Worm (Caenorhabditis elegans) whole organism, mixed stage, embryonic: ENCODE data around the gene F48G7.10.

Experiments
- bed-3 ChIP-seq: fragments of 200-800 bp; sonication (Bioruptor generic); optimal IDR thresholded peaks from 3 replicates; lab custom pipeline; 2018; ENCODE audit warnings: mild to moderate bottlenecking, missing genetic modification characterization, moderate library complexity, missing compliant biosample characterization
- blmp-1 ChIP-seq: fragments of 150-350 bp; optimal IDR thresholded peaks from 2 replicates; lab custom pipeline; 2014; ENCODE audit warnings: missing biosample characterization, missing genetic modification characterization
- ceh-39 ChIP-seq: fragments of 150-350 bp; optimal IDR thresholded peaks from 2 replicates; lab custom pipeline; 2014; ENCODE audit warnings: missing biosample characterization, missing genetic modification characterization
- ceh-43 ChIP-seq: fragments of 200-800 bp; sonication (Bioruptor generic); optimal IDR thresholded peaks from 2 replicates; lab custom pipeline; 2018; ENCODE audit warnings: mild to moderate bottlenecking, missing genetic modification characterization, moderate library complexity, missing compliant biosample characterization
- ceh-83 ChIP-seq: fragments of 200-800 bp; sonication (Bioruptor generic); optimal IDR thresholded peaks from 2 replicates; lab custom pipeline; 2018; ENCODE audit warnings: mild to moderate bottlenecking, missing genetic modification characterization, missing compliant biosample characterization
- ces-1 ChIP-seq: fragments of 150-350 bp; optimal IDR thresholded peaks from 2 replicates; lab custom pipeline; 2014; ENCODE audit warnings: missing biosample characterization, missing genetic modification reagents, missing genetic modification characterization
- cnd-1 ChIP-seq: fragments of 200-800 bp; sonication (Bioruptor generic); optimal IDR thresholded peaks from 2 replicates; lab custom pipeline; 2018; ENCODE audit warnings: mild to moderate bottlenecking, missing genetic modification characterization, missing compliant biosample characterization
- drap-1 ChIP-seq: fragments of 200-800 bp; sonication (Bioruptor generic); optimal IDR thresholded peaks from 3 replicates; lab custom pipeline; 2018; ENCODE audit warnings: mild to moderate bottlenecking, missing genetic modification characterization, missing compliant biosample characterization
- elt-1 ChIP-seq: sonication (generic microtip); optimal IDR thresholded peaks from 2 replicates; lab custom pipeline; 2017; ENCODE audit warnings: missing genetic modification characterization, mild to moderate bottlenecking, missing compliant biosample characterization, antibody characterized with exemption, moderate library complexity, borderline replicate concordance; ENCODE audit not compliant: insufficient read depth
- elt-3 ChIP-seq: fragments of 150-350 bp; optimal IDR thresholded peaks from 2 replicates; lab custom pipeline; 2014; ENCODE audit warnings: missing biosample characterization, missing genetic modification characterization
- flh-1 ChIP-seq: fragments of 200-800 bp; sonication (Bioruptor generic); optimal IDR thresholded peaks from 2 replicates; lab custom pipeline; 2018; ENCODE audit warnings: mild to moderate bottlenecking, missing genetic modification characterization, moderate library complexity, missing compliant biosample characterization
- ham-2 ChIP-seq: fragments of 200-800 bp; sonication (Bioruptor generic); optimal IDR thresholded peaks from 2 replicates; lab custom pipeline; 2018; ENCODE audit warnings: mild to moderate bottlenecking, missing genetic modification characterization, missing compliant biosample characterization
- lin-13 ChIP-seq: fragments of 150-350 bp; optimal IDR thresholded peaks from 2 replicates; lab custom pipeline; 2014; ENCODE audit warnings: missing biosample characterization, missing genetic modification characterization
- lin-32 ChIP-seq: fragments of 200-800 bp; sonication (Bioruptor generic); optimal IDR thresholded peaks from 2 replicates; lab custom pipeline; 2018; ENCODE audit warnings: mild to moderate bottlenecking, missing genetic modification characterization, missing compliant biosample characterization
- mep-1 ChIP-seq: fragments of 150-350 bp; optimal IDR thresholded peaks from 2 replicates; lab custom pipeline; 2017; ENCODE audit warnings: missing biosample characterization, missing genetic modification reagents, missing genetic modification characterization, inconsistent platforms
- mls-2 ChIP-seq: sonication (generic microtip); optimal IDR thresholded peaks from 2 replicates; lab custom pipeline; 2016; ENCODE audit warnings: mild to moderate bottlenecking, missing genetic modification characterization, moderate library complexity, missing compliant biosample characterization
- nhr-12 ChIP-seq: fragments of 150-350 bp; optimal IDR thresholded peaks from 2 replicates; lab custom pipeline; 2014; ENCODE audit warnings: missing biosample characterization, missing genetic modification characterization
- nhr-2 ChIP-seq: fragments of 150-350 bp; optimal IDR thresholded peaks from 2 replicates; lab custom pipeline; 2014; ENCODE audit warnings: missing biosample characterization, missing genetic modification characterization
- nhr-237 ChIP-seq: fragments of 150-350 bp; optimal IDR thresholded peaks from 2 replicates; lab custom pipeline; 2014; ENCODE audit warnings: missing biosample characterization, missing genetic modification characterization
- nhr-28 ChIP-seq: fragments of 150-350 bp; optimal IDR thresholded peaks from 2 replicates; lab custom pipeline; 2014; ENCODE audit warnings: missing biosample characterization, missing genetic modification characterization
- nhr-76 ChIP-seq: sonication (generic microtip); optimal IDR thresholded peaks from 2 replicates; lab custom pipeline; 2017; ENCODE audit warnings: missing biosample characterization, missing genetic modification characterization
- pha-4 ChIP-seq: fragments of 150-350 bp; optimal IDR thresholded peaks from 2 replicates; lab custom pipeline; 2018; ENCODE audit warnings: missing biosample characterization, missing genetic modification reagents, missing genetic modification characterization
- sem-2 ChIP-seq: fragments of 200-800 bp; sonication (Bioruptor generic); optimal IDR thresholded peaks from 2 replicates; lab custom pipeline; 2018; ENCODE audit warnings: mild to moderate bottlenecking, missing genetic modification characterization, missing compliant biosample characterization
- snpc-4 ChIP-seq: fragments of 150-350 bp; optimal IDR thresholded peaks from 2 replicates; lab custom pipeline; 2014; ENCODE audit warnings: missing biosample characterization, missing genetic modification characterization
- sptf-1 ChIP-seq: sonication (generic microtip); optimal IDR thresholded peaks from 2 replicates; lab custom pipeline; 2017; ENCODE audit warnings: mild to moderate bottlenecking, missing genetic modification characterization, moderate library complexity, missing compliant biosample characterization
- tbx-8 ChIP-seq: fragments of 200-800 bp; sonication (Bioruptor generic); optimal IDR thresholded peaks from 2 replicates; lab custom pipeline; 2018; ENCODE audit warnings: mild to moderate bottlenecking, missing genetic modification characterization, moderate library complexity, missing compliant biosample characterization
- unc-120 ChIP-seq: sonication (generic microtip); optimal IDR thresholded peaks from 2 replicates; lab custom pipeline; 2017; ENCODE audit warnings: missing genetic modification characterization, missing compliant biosample characterization; ENCODE audit not compliant: poor library complexity, severe bottlenecking
- unc-39 ChIP-seq: fragments of 150-350 bp; optimal IDR thresholded peaks from 2 replicates; lab custom pipeline; 2014; ENCODE audit warnings: missing biosample characterization, missing genetic modification characterization
- unc-62 ChIP-seq: fragments of 150-350 bp; optimal IDR thresholded peaks from 2 replicates; lab custom pipeline; 2014; ENCODE audit warnings: missing biosample characterization, missing genetic modification reagents, missing genetic modification characterization
- zip-8 ChIP-seq: fragments of 150-350 bp; optimal IDR thresholded peaks from 2 replicates; lab custom pipeline; 2014; ENCODE audit warnings: missing biosample characterization, missing genetic modification characterization
- ztf-11 ChIP-seq: fragments of 150-350 bp; optimal IDR thresholded peaks from 2 replicates; lab custom pipeline; 2014; ENCODE audit warnings: missing biosample characterization, missing genetic modification characterization

Gene F48G7.10

DNA sequence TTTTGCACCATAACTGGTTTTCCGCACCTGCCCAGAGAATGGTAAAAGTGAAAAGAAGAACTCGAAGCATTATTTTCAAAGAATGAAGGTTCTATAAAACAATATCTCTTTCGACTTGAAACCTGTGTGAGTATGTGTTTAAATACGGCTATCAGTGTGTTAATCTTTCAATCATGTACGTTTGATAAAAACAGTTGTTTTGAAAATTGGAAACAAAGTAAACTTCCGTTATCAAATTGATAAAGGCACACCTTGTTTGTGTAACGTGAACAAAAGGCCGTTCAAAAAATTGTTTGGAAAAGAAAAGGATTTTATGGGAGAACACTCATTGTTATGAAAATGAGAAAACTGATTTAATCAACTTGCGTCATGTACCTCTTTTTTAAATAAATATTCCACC is 8.4 kb downstream of the F48G7.10 start, which contains the start of gene F48G7.7:
TSS of gene F48G7.7 (minus strand) at position 101 of the 400 bp plus-strand sequence.
- TF ChIP-seq drap-1 (GFP tag; lab: Kevin White, UChicago) (no peak), sem-2 (no peak), tbx-8 (no peak), zip-8 (tag; lab: Kevin White, UChicago) (no peak), cnd-1 (tag; lab: Kevin White, UChicago) (no peak), nhr-28 (tag; lab: Kevin White, UChicago) (no peak)

DNA sequence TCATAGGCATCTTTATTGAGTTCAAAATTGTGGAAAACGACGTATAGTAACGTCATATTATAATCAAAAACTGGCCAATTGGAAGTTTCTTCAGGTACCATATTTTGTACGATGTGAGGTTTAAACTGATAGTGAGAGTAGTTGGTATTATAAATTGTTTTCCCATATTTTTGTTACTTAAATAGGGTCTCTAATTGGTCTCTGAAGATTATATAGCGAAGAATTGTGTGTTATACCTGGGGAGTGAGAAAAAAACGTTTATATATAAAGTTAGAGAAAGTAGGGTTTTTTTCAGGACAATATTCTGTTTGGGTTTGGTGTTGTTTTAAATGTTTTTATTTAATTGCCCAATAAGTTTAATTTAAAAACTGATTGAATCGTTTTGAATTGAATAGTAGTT is 9.8 kb downstream of the F48G7.10 start, which contains the start of gene srt-17:
TSS of gene srt-17 (minus strand) at position 101 of the 400 bp plus-strand sequence.
- TF ChIP-seq sem-2 (no peak), zip-8 (tag; lab: Kevin White, UChicago) (no peak), elt-1 (no peak), ceh-43 (no peak), ztf-11 (no peak), bed-3 (no peak), tbx-8 (no peak), snpc-4 (tag; lab: Kevin White, UChicago) (no peak), lin-32 (no peak), flh-1 (no peak), nhr-12 (tag; lab: Kevin White, UChicago) (no peak), drap-1 (GFP tag; lab: Kevin White, UChicago) (no peak), lin-13 (no peak), ces-1 (GFP tag; lab: Kevin White, UChicago) (no peak), elt-3 (no peak), cnd-1 (tag; lab: Kevin White, UChicago) (no peak), nhr-237 (tag; lab: Kevin White, UChicago) (no peak), blmp-1 (tag; lab: Kevin White, UChicago) (no peak)

- TF ChIP-seq lin-13 (no peak), lin-32 (no peak), flh-1 (no peak), sptf-1 (tag; lab: Kevin White, UChicago) (no peak), mep-1 (tag; lab: Kevin White, UChicago) (no peak), nhr-76 (tag; lab: Kevin White, UChicago) (no peak), nhr-2 (tag; lab: Kevin White, UChicago) (no peak), nhr-237 (tag; lab: Kevin White, UChicago) (no peak), tbx-8 (no peak), ztf-11 (no peak), elt-1 (no peak), unc-120 (no peak), mls-2 (tag; lab: Kevin White, UChicago) (no peak), nhr-28 (tag; lab: Kevin White, UChicago) (no peak)
These were observed 11.9 kb downstream of the F48G7.10 start, which contains the start of gene F48G7.5 for ce11 chrV:622902-623301. TSS of gene F48G7.5 (minus strand) at chrV:622935.

DNA sequence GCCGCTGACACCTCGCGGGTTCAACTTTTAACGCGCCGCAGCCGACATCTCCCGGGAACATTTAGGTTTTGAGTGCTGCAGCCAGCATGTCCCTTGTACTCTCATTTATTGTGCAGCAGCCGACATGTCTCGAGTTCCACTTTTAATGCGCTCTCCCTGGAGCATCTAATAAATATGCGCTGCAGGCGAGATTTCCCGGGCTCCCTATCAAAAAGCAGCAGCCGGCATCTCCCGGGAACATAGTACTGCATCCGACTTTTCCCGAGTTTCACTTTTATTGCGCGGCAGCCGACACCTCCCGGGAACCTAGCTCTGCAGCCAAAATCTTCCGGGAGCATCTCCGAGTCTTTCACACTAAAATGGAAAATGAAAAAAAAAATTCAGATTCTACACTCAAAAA is 13.8 kb downstream of the F48G7.10 start:
- TF ChIP-seq elt-3 (no peak), drap-1 (GFP tag; lab: Kevin White, UChicago) (no peak), ham-2 (GFP tag; lab: Kevin White, UChicago) (no peak)

DNA sequence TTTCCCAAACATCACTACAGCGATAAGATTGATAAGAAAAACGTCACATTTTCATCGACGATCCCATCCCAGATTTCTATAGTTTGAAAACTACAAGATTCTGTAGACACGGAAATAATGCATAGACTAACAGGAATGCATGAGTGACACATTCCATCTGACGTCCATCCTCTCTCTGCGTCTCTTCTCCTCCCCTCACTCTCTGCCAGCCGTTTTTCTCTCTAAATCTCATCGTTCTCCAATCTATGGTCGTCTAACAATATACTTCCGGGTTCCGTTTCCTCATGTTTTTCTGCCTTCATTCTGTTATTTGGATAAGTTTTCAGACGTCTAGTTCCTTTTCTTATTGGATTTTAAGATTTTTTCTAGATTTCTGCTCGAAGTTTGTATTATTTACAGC is 15.7 kb downstream of the F48G7.10 start, which contains the start of gene F48G7.4:
TSS of gene F48G7.4 (plus strand) at position 400 of the 400 bp plus-strand sequence.
- peak; percentile 86 for TF ChIP-seq unc-62
- no peak for TF ChIP-seq pha-4 (tag; lab: Kevin White, UChicago)
- TF ChIP-seq, all 35 proteins: peak for 1

- no peak for TF ChIP-seq nhr-12 (tag; lab: Kevin White, UChicago)
- no peak for TF ChIP-seq ztf-11
- TF ChIP-seq elt-3, result no peak
- no peak for TF ChIP-seq elt-1
- no peak for TF ChIP-seq zip-8 (tag; lab: Kevin White, UChicago)
- no peak for TF ChIP-seq ceh-83
- TF ChIP-seq lin-32, result no peak
- no peak for TF ChIP-seq unc-39
- no peak for TF ChIP-seq ham-2 (GFP tag; lab: Kevin White, UChicago)
- TF ChIP-seq snpc-4 (tag; lab: Kevin White, UChicago), result no peak
- TF ChIP-seq unc-62, result no peak
- TF ChIP-seq flh-1, result no peak
- no peak for TF ChIP-seq nhr-237 (tag; lab: Kevin White, UChicago)
- no peak for TF ChIP-seq nhr-2 (tag; lab: Kevin White, UChicago)
- no peak for TF ChIP-seq mep-1 (tag; lab: Kevin White, UChicago)
- TF ChIP-seq sem-2, result no peak
- TF ChIP-seq ceh-39, result no peak
- TF ChIP-seq mls-2 (tag; lab: Kevin White, UChicago), result no peak
- TF ChIP-seq lin-13, result no peak
- no peak for TF ChIP-seq ceh-43
These were observed 16.8 kb downstream of the F48G7.10 start for ce11 chrV:617917-618316.
